Fruit fly (Drosophila melanogaster): ENCODE data around the gene CG33229.

DNA sequence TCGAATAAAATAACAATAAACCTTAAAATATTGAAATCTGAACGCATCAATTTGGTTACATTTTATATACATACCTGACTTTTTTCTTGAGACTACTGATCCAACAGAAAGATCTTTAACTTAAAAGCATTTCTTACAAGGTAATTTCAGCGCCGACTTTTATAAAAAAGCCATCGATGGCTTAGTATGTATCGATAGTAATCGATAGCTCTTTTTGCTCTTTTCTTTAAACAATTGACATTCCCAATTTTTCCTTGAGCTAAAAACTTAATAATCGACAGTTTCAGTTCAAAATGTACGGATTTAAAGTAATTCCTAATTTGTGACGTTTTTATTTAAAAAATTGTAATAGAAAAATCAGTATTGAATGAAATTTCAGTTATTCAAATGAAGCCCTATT is 49.2 kb upstream of the CG33229 start:
- TF ChIP-seq Eip78C (GFP tag) (peak; percentile 49), CG4318 (GFP tag; optimal IDR thresholded peaks at IDR 0.05) (no peak), Blimp-1 (GFP tag; optimal IDR thresholded peaks at IDR 0.05) (no peak), achi (GFP tag; optimal IDR thresholded peaks at IDR 0.05) (peak; percentile 28), svp (GFP tag) (no peak), CG1621 (tag; optimal IDR thresholded peaks at IDR 0.05) (no peak), CG11902 (GFP tag; optimal IDR thresholded peaks at IDR 0.05) (no peak), CG11294 (GFP tag; IDR thresholded peaks at IDR 0.05) (no peak), CG34406 (GFP tag; optimal IDR thresholded peaks at IDR 0.05) (no peak), CG16779 (tag; optimal IDR thresholded peaks at IDR 0.05) (no peak), CG8119 (GFP tag; IDR thresholded peaks at IDR 0.05) (no peak), CG9139 (GFP tag; optimal IDR thresholded peaks at IDR 0.05) (no peak)
